Worm (Caenorhabditis elegans) whole organism, L3 larva: ENCODE results near the gene T11F9.14.

ENCODE experiments used
- R02D3.7 ChIP-seq: fragments of 150-350 bp; optimal IDR thresholded peaks from 2 replicates; lab custom pipeline; 2014; ENCODE audit warnings: missing biosample characterization, missing genetic modification characterization
- aly-2 ChIP-seq: fragments of 150-350 bp; optimal IDR thresholded peaks from 2 replicates; lab custom pipeline; 2014; ENCODE audit warnings: missing biosample characterization, missing genetic modification characterization
- ama-1 ChIP-seq: fragments of 150-350 bp; optimal IDR thresholded peaks from 2 replicates; lab custom pipeline; 2018
- ceh-16 ChIP-seq: sonication (generic microtip); optimal IDR thresholded peaks from 2 replicates; lab custom pipeline; 2017; ENCODE audit warnings: missing biosample characterization, missing genetic modification characterization
- ceh-28 ChIP-seq: fragments of 150-350 bp; optimal IDR thresholded peaks from 2 replicates; lab custom pipeline; 2014; ENCODE audit warnings: missing biosample characterization, missing genetic modification reagents, missing genetic modification characterization
- ceh-82 ChIP-seq: fragments of 150-350 bp; optimal IDR thresholded peaks from 2 replicates; lab custom pipeline; 2014; ENCODE audit warnings: missing biosample characterization, missing genetic modification characterization
- ceh-9 ChIP-seq: sonication (generic microtip); optimal IDR thresholded peaks from 2 replicates; lab custom pipeline; 2018; ENCODE audit warnings: missing biosample characterization, missing genetic modification characterization
- daf-12 ChIP-seq: fragments of 150-350 bp; optimal IDR thresholded peaks from 2 replicates; lab custom pipeline; 2014; ENCODE audit warnings: missing biosample characterization, missing genetic modification reagents, missing genetic modification characterization
- egl-27 ChIP-seq: sonication (generic microtip); optimal IDR thresholded peaks from 4 replicates; lab custom pipeline; 2017; ENCODE audit warnings: missing biosample characterization, missing genetic modification reagents, missing genetic modification characterization
- elt-1 ChIP-seq: fragments of 150-350 bp; optimal IDR thresholded peaks from 2 replicates; lab custom pipeline; 2014; ENCODE audit warnings: missing biosample characterization, missing genetic modification characterization
- elt-2 ChIP-seq: sonication (generic microtip); optimal IDR thresholded peaks from 2 replicates; lab custom pipeline; 2016; ENCODE audit warnings: missing genetic modification reagents, mild to moderate bottlenecking, missing genetic modification characterization, missing compliant biosample characterization
- elt-3 ChIP-seq, 3 experiments: fragments of 150-350 bp in 1 of 3; sonication (generic microtip) in 2 of 3; optimal IDR thresholded peaks; 2 replicates in 2 of 3; 4 replicates in 1 of 3; lab custom pipeline; 2014 to 2017; ENCODE audit warnings: missing biosample characterization in 3 of 3, missing genetic modification characterization in 3 of 3
- eor-1 ChIP-seq, 2 experiments: fragments of 150-350 bp; optimal IDR thresholded peaks; 2 replicates each; lab custom pipeline; 2014 to 2018; ENCODE audit warnings: missing biosample characterization in 2 of 2, missing genetic modification characterization in 2 of 2
- fkh-10 ChIP-seq: sonication (generic microtip); optimal IDR thresholded peaks from 2 replicates; lab custom pipeline; 2017; ENCODE audit warnings: missing biosample characterization, missing genetic modification reagents, missing genetic modification characterization
- fkh-2 ChIP-seq: fragments of 150-350 bp; optimal IDR thresholded peaks from 2 replicates; lab custom pipeline; 2014; ENCODE audit warnings: missing biosample characterization, missing genetic modification reagents, missing genetic modification characterization
- fos-1 ChIP-seq: fragments of 150-350 bp; optimal IDR thresholded peaks from 2 replicates; lab custom pipeline; 2014; ENCODE audit warnings: missing biosample characterization, missing genetic modification characterization
- jun-1 ChIP-seq: fragments of 150-350 bp; optimal IDR thresholded peaks from 2 replicates; lab custom pipeline; 2014; ENCODE audit warnings: missing biosample characterization, missing genetic modification reagents, missing genetic modification characterization
- lsy-12 ChIP-seq: sonication (generic microtip); optimal IDR thresholded peaks from 2 replicates; lab custom pipeline; 2016; ENCODE audit warnings: mild to moderate bottlenecking, missing genetic modification characterization, missing compliant biosample characterization
- mdl-1 ChIP-seq: fragments of 150-350 bp; optimal IDR thresholded peaks from 2 replicates; lab custom pipeline; 2014; ENCODE audit warnings: missing biosample characterization, missing genetic modification characterization
- nfya-1 ChIP-seq: sonication (generic microtip); optimal IDR thresholded peaks from 2 replicates; lab custom pipeline; 2017; ENCODE audit warnings: missing genetic modification characterization, mild to moderate bottlenecking, missing compliant biosample characterization, antibody characterized with exemption, moderate library complexity; ENCODE audit not compliant: insufficient read depth
- nhr-11 ChIP-seq: fragments of 150-350 bp; optimal IDR thresholded peaks from 2 replicates; lab custom pipeline; 2014; ENCODE audit warnings: missing biosample characterization, missing genetic modification characterization
- nhr-237 ChIP-seq: fragments of 150-350 bp; optimal IDR thresholded peaks from 2 replicates; lab custom pipeline; 2014; ENCODE audit warnings: missing biosample characterization, missing genetic modification characterization
- nhr-25 ChIP-seq: sonication (generic microtip); optimal IDR thresholded peaks from 2 replicates; lab custom pipeline; 2017; ENCODE audit warnings: missing biosample characterization, missing genetic modification characterization
- nhr-28 ChIP-seq: fragments of 150-350 bp; optimal IDR thresholded peaks from 2 replicates; lab custom pipeline; 2014; ENCODE audit warnings: missing biosample characterization, missing genetic modification characterization
- nhr-67 ChIP-seq: fragments of 150-350 bp; optimal IDR thresholded peaks from 2 replicates; lab custom pipeline; 2014; ENCODE audit warnings: missing biosample characterization, missing genetic modification characterization
- nhr-76 ChIP-seq: fragments of 150-350 bp; sonication (generic microtip); optimal IDR thresholded peaks from 5 replicates; lab custom pipeline; 2014; ENCODE audit warnings: missing biosample characterization, missing genetic modification characterization
- nhr-77 ChIP-seq: fragments of 150-350 bp; optimal IDR thresholded peaks from 2 replicates; lab custom pipeline; 2014; ENCODE audit warnings: missing biosample characterization, missing genetic modification characterization
- pha-4 ChIP-seq: fragments of 150-350 bp; optimal IDR thresholded peaks from 2 replicates; lab custom pipeline; 2014; ENCODE audit warnings: missing biosample characterization, missing genetic modification reagents, missing genetic modification characterization
- pqm-1 ChIP-seq: fragments of 150-350 bp; optimal IDR thresholded peaks from 2 replicates; lab custom pipeline; 2017; ENCODE audit warnings: missing biosample characterization, missing genetic modification characterization, inconsistent platforms
- snpc-4 ChIP-seq: fragments of 150-350 bp; optimal IDR thresholded peaks from 2 replicates; lab custom pipeline; 2014; ENCODE audit warnings: missing biosample characterization, missing genetic modification characterization
- tbx-2 ChIP-seq: sonication (generic microtip); optimal IDR thresholded peaks from 2 replicates; lab custom pipeline; 2016; ENCODE audit warnings: mild to moderate bottlenecking, missing genetic modification characterization, missing compliant biosample characterization
- ztf-11 ChIP-seq: fragments of 150-350 bp; optimal IDR thresholded peaks from 2 replicates; lab custom pipeline; 2014; ENCODE audit warnings: missing biosample characterization, missing genetic modification characterization
- ztf-4 ChIP-seq: fragments of 150-350 bp; optimal IDR thresholded peaks from 2 replicates; lab custom pipeline; 2014; ENCODE audit warnings: missing biosample characterization, missing genetic modification characterization

T11F9.14 gene

DNA sequence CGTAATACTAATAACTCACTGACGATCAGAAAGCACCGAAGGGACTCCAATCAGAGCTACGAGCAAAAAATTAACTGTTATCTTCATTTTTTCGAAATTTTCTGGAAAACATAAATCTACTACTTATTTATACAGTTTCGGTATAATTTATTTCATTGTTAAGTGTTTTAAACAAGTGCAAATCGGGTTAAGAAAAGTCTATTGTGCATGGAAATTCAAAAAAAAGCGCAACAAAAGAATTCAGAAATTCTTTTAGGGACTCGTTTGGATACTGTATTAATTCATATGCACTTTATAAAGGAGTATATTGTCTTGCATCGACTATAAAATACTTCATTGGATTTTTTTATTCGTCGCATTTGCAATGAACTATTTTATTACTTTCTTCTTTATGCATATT lies 8.4 kb downstream of the T11F9.14 start, which contains the start of the genes nas-20 and nas-21:
TSS of gene nas-20 (minus strand) at position 101 of the 400 bp plus-strand sequence.
TSS of gene nas-21 (plus strand) at position 356 of the 400 bp plus-strand sequence.
- TF ChIP-seq ztf-4 (tag; lab: Kevin White, UChicago) (no peak), nhr-77 (tag; lab: Kevin White, UChicago) (no peak), aly-2 (no peak), ceh-28 (tag; lab: Kevin White, UChicago) (no peak), ceh-16 (tag; lab: Kevin White, UChicago) (no peak), nhr-28 (no peak), nhr-237 (tag; lab: Kevin White, UChicago) (no peak), elt-1 (tag; lab: Kevin White, UChicago) (no peak), fkh-2 (no peak), fos-1 (tag; lab: Kevin White, UChicago) (no peak), egl-27 (no peak), eor-1 (tag; optimal IDR thresholded peaks at IDR 0.05; lab: Kevin White, UChicago) (no peak)
- TF ChIP-seq, all 47 proteins: peak for 0

DNA sequence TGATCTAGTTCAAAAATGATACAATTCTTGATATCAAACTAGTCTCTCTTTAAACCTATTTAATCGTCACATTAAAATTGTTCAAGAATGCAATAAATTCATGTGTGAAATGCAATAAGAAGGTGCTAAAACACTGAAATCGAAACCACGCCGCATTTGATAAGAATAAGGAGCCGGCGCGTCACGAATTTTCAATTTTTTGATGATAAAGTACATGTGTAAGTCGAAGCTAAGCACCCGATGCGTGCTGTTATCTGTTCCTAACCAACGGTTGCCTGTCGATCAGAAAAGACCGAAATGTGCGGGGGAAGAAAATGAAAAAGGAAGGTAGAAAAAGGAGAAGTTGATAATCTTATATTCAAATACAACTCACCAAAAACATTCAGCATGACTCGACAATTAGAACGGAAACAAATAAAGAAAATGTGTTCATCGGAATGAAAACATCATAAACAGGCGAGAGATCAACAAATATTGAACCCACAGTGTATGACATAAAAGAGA lies 10.4 kb downstream of the T11F9.14 start, which contains the start of gene aat-6:
TSS of gene aat-6 (minus strand) at position 454 of the 504 bp plus-strand sequence.
- TF ChIP-seq pqm-1 (tag; lab: Kevin White, UChicago) (peak; percentile 86), jun-1 (peak; percentile 37), ceh-9 (tag; lab: Kevin White, UChicago) (no peak), tbx-2 (tag; lab: Kevin White, UChicago) (no peak), elt-2 (peak; percentile 97), R02D3.7 (tag; lab: Kevin White, UChicago) (no peak)

DNA sequence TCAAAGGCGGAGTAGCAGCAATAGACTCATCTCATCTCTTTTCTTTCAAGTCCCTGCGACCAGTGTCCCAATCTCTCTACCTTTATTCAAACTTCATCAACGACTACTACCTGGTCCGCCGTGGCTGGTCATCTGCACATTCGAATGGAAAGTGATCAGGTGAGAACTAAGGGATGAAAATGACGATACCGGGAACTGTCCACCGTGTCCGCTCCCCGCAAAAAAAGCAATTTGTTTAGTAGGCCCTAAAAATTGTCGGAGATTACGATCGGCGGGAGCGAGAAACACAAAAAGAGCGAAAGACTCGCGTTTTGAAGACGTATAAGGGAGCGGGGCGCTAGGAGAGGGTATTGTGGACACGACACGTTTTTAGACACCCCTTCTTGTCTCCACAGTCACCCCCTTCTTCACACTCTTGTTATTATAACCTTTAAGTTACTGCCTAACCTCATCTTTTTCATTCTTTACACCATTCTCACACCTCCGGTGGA lies 17.6 kb downstream of the T11F9.14 start, which contains the start of gene zipt-16:
TSS of gene zipt-16 (plus strand) at position 51 of the 491 bp plus-strand sequence.
- TF ChIP-seq nhr-28: no peak
- peak; percentile 13 for TF ChIP-seq elt-1 (tag; lab: Kevin White, UChicago)
- TF ChIP-seq, all 47 proteins: peak for 1

DNA sequence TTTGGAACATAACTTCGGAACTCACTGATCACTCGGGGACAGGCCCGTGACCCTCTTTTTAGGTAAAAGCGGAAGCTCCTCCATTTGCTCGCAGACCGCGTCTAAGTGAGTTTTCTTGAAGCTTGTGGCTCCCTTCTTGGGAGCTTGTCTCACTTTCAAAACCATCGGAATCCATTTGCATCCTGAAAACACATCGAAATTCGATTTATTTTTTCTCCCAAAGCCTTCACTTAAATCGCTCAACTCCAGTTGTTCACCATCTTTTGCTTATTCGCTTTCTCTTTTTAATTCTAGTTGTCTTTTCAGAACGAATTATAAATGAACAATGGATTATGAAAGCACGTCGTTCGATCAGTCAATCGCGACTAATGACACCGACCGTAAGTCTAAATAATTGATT lies 21.4 kb downstream of the T11F9.14 start, which contains the start of gene T11F9.1:
TSS of gene T11F9.1 (plus strand) at position 301 of the 400 bp plus-strand sequence.
- TF ChIP-seq daf-12 (tag; lab: Kevin White, UChicago) (no peak), jun-1 (no peak), nhr-25 (no peak)

DNA sequence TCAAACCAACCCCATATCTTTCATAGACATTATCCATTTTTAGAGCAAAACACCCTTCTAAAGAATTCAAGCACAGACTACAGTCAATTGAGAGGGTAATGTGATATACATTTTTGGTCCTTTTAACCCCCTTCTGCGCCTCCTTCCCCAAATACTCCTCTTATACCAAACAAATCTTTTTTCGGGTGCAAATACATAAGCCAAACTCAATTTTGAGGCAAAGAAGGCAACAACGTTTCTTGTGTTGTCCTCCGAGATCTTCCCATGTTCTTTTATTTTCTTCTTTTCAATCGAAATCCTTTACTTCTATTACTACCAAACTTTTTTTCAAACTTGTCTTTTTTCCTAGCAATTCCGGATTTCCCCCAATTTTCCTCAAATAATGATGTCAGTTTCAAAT lies 25.7 kb downstream of the T11F9.14 start:
- TF ChIP-seq nhr-25: no peak
- no peak for TF ChIP-seq nhr-76 (tag; lab: Kevin White, UChicago)
- no peak for TF ChIP-seq lsy-12
- TF ChIP-seq snpc-4 (tag; lab: Kevin White, UChicago): no peak
- TF ChIP-seq nhr-67 (tag; lab: Kevin White, UChicago): no peak
- TF ChIP-seq mdl-1 (tag; lab: Kevin White, UChicago): no peak
- no peak for TF ChIP-seq pqm-1 (tag; lab: Kevin White, UChicago)
- no peak for TF ChIP-seq nhr-77 (tag; lab: Kevin White, UChicago)
- TF ChIP-seq elt-2: no peak
- TF ChIP-seq fos-1 (tag; lab: Kevin White, UChicago): no peak
- TF ChIP-seq nhr-28: no peak
- TF ChIP-seq pha-4 (tag; lab: Kevin White, UChicago): no peak
- no peak for TF ChIP-seq fkh-10

DNA sequence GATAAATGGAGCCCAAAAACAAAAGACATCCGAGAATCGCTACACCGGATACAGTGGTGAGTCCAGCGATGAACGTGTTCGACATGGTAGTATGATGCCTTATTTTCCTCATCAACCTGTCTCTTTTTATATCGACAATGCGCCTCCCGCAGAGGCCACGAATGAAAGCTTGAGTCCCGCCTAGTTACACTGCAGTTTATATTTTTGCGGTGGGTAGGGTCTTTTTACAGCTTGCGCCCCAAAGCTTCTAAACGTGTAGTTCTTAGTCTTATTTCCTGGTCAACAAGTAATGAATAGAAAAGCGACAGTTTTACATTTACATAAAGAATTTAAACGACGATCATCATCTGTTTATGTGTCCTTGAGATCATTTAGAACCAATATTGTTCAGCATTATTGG lies 30.4 kb downstream of the T11F9.14 start, which contains the start of gene col-156:
TSS of gene col-156 (minus strand) at position 101 of the 400 bp plus-strand sequence.
- no peak for TF ChIP-seq pqm-1 (tag; lab: Kevin White, UChicago)
- no peak for TF ChIP-seq ceh-28 (tag; lab: Kevin White, UChicago)
- no peak for TF ChIP-seq elt-3 (tag; optimal IDR thresholded peaks at IDR 0.05; lab: Kevin White, UChicago)
- no peak for TF ChIP-seq nhr-76 (tag; lab: Kevin White, UChicago)
- no peak for TF ChIP-seq nhr-237 (tag; lab: Kevin White, UChicago)
- no peak for TF ChIP-seq elt-2
- TF ChIP-seq ama-1: no peak
- TF ChIP-seq jun-1: no peak
- TF ChIP-seq nfya-1 (tag; lab: Kevin White, UChicago): no peak
- no peak for TF ChIP-seq aly-2
- TF ChIP-seq ztf-11 (tag; lab: Kevin White, UChicago): no peak
- TF ChIP-seq pha-4 (tag; lab: Kevin White, UChicago): no peak
- TF ChIP-seq ceh-82 (tag; lab: Kevin White, UChicago): no peak
- no peak for TF ChIP-seq nhr-11 (tag; lab: Kevin White, UChicago)
